Worm (Caenorhabditis elegans): Measurements from ENCODE around the gene ssr-2.

- TF ChIP-seq W03F9.2 (tag; optimal IDR thresholded peaks at IDR 0.05), result no peak
- no peak for TF ChIP-seq dao-5 (tag; optimal IDR thresholded peaks at IDR 0.05)
- no peak for TF ChIP-seq him-1 (tag; optimal IDR thresholded peaks at IDR 0.05)
Measured at ce11 chrX:2853963-2854362, 26.4 kb upstream of the ssr-2 start.

Measured in whole organism, L4/young adult.